Worm (Caenorhabditis elegans): Measurements from ENCODE around the gene M60.7.

- TF ChIP-seq lsy-2 (tag; optimal IDR thresholded peaks at IDR 0.05) (peak in 1 of 2 experiments; percentile 40), lin-39 (tag; optimal IDR thresholded peaks at IDR 0.05) (no peak), ces-1 (GFP tag; optimal IDR thresholded peaks at IDR 0.05) (no peak), unc-39 (tag; optimal IDR thresholded peaks at IDR 0.05) (no peak), hlh-30 (tag; optimal IDR thresholded peaks at IDR 0.05; ENCODE audit: insufficient read depth) (peak; percentile 24), aly-2 (tag; optimal IDR thresholded peaks at IDR 0.05) (no peak), nhr-10 (tag; optimal IDR thresholded peaks at IDR 0.05) (peak; percentile 67), pha-4 (GFP tag; IDR thresholded peaks at IDR 0.05) (no peak), pha-4 (tag; optimal IDR thresholded peaks at IDR 0.05) (no peak), ceh-62 (tag; optimal IDR thresholded peaks at IDR 0.05) (no peak)
Measured at ce11 chrX:8243116-8243515, 17.9 kb downstream of the M60.7 start.
